Worm (Caenorhabditis elegans) whole organism, L2 larva: Measurements from ENCODE around the gene F35A5.8.

Experiments used
- C34F6.9 ChIP-seq: fragments of 150-350 bp; optimal IDR thresholded peaks from 2 replicates; lab custom pipeline; 2014; ENCODE audit warnings: missing biosample characterization, missing genetic modification characterization
- F13H6.1 ChIP-seq: sonication (generic microtip); optimal IDR thresholded peaks from 2 replicates; lab custom pipeline; 2016; ENCODE audit warnings: missing genetic modification characterization, missing compliant biosample characterization
- R02D3.7 ChIP-seq: fragments of 150-350 bp; optimal IDR thresholded peaks from 2 replicates; lab custom pipeline; 2014; ENCODE audit warnings: missing biosample characterization, missing genetic modification characterization
- aly-2 ChIP-seq: fragments of 150-350 bp; optimal IDR thresholded peaks from 2 replicates; lab custom pipeline; 2014; ENCODE audit warnings: missing biosample characterization, missing genetic modification characterization
- ama-1 ChIP-seq: fragments of 150-350 bp; optimal IDR thresholded peaks from 2 replicates; lab custom pipeline; 2018; ENCODE audit warnings: inconsistent platforms
- dmd-4 ChIP-seq: sonication (generic microtip); optimal IDR thresholded peaks from 2 replicates; lab custom pipeline; 2017; ENCODE audit warnings: missing biosample characterization, missing genetic modification characterization
- egl-27 ChIP-seq: sonication (generic microtip); optimal IDR thresholded peaks from 3 replicates; lab custom pipeline; 2017; ENCODE audit warnings: missing biosample characterization, missing genetic modification reagents, missing genetic modification characterization
- elt-1 ChIP-seq: fragments of 150-350 bp; optimal IDR thresholded peaks from 2 replicates; lab custom pipeline; 2014; ENCODE audit warnings: missing biosample characterization, missing genetic modification characterization
- fos-1 ChIP-seq: fragments of 150-350 bp; optimal IDR thresholded peaks from 2 replicates; lab custom pipeline; 2014; ENCODE audit warnings: missing biosample characterization, missing genetic modification characterization
- nhr-6 ChIP-seq: fragments of 150-350 bp; optimal IDR thresholded peaks from 2 replicates; lab custom pipeline; 2014; ENCODE audit warnings: missing biosample characterization, missing genetic modification characterization
- nhr-77 ChIP-seq: fragments of 150-350 bp; optimal IDR thresholded peaks from 2 replicates; lab custom pipeline; 2014; ENCODE audit warnings: missing biosample characterization, missing genetic modification characterization
- unc-39 ChIP-seq: fragments of 150-350 bp; optimal IDR thresholded peaks from 2 replicates; lab custom pipeline; 2014; ENCODE audit warnings: missing biosample characterization, missing genetic modification characterization
- zag-1 ChIP-seq: fragments of 150-350 bp; optimal IDR thresholded peaks from 2 replicates; lab custom pipeline; 2014; ENCODE audit warnings: missing biosample characterization, missing genetic modification characterization
- ztf-11 ChIP-seq: sonication (generic microtip); optimal IDR thresholded peaks from 2 replicates; lab custom pipeline; 2017; ENCODE audit warnings: missing biosample characterization, missing genetic modification characterization

DNA sequence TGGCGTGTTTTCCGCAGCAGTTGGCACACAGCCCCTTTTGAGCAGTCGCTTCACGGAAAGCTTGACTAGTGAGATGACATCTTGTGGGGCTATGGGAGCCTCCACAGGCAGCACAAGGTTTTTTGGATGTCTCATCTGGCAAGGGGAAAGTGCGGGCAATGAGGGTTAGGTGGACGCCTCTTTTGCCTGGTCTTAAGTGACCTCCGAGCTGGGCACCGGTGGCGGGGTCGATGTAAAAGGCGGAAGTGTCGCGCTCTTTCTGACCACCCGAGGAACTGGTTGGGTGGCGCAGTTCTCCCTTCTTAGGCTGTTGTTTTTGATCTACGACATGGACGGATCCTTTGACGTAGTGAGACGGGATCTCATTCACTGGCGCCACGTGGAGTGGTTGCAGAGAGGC lies 51.9 kb downstream of the F35A5.8 start:
- TF ChIP-seq elt-1 (tag; lab: Kevin White, UChicago) (no peak), nhr-77 (tag; lab: Kevin White, UChicago) (no peak), R02D3.7 (tag; lab: Kevin White, UChicago) (no peak), unc-39 (no peak), egl-27 (tag; lab: Kevin White, UChicago) (no peak), F13H6.1 (tag; lab: Kevin White, UChicago) (no peak), ama-1 (lab: Kevin White, UChicago) (no peak), nhr-6 (no peak), fos-1 (tag; lab: Kevin White, UChicago) (no peak), zag-1 (tag; lab: Kevin White, UChicago) (no peak), C34F6.9 (no peak), aly-2 (no peak), dmd-4 (tag; lab: Kevin White, UChicago) (no peak), ztf-11 (tag; lab: Kevin White, UChicago) (no peak)
